Worm (Caenorhabditis elegans) whole organism, L4/young adult: ENCODE results near the gene fbxa-105.

ENCODE experiments used
- W03F9.2 ChIP-seq: fragments of 150-350 bp; optimal IDR thresholded peaks from 2 replicates; lab custom pipeline; 2014; ENCODE audit warnings: missing biosample characterization, missing genetic modification characterization
- dao-5 ChIP-seq: sonication (generic microtip); optimal IDR thresholded peaks from 2 replicates; lab custom pipeline; 2016; ENCODE audit warnings: missing genotype, missing genetic modification characterization, moderate library complexity, missing compliant biosample characterization
- him-1 ChIP-seq: sonication (generic microtip); optimal IDR thresholded peaks from 2 replicates; lab custom pipeline; 2016; ENCODE audit warnings: missing genotype, missing genetic modification reagents, missing genetic modification characterization, missing compliant biosample characterization

ce11 chrV:7426594-7426993 is 34.8 kb upstream of the fbxa-105 start, which contains the start of gene srw-68:
- no peak for TF ChIP-seq him-1 (tag; lab: Kevin White, UChicago)
- TF ChIP-seq W03F9.2 (tag; lab: Kevin White, UChicago), result no peak
- no peak for TF ChIP-seq dao-5
